Worm (Caenorhabditis elegans) whole organism, L1 larva: ENCODE data around the gene lipl-3.

Source experiments
- ceh-90 ChIP-seq: sonication (generic microtip); optimal IDR thresholded peaks from 2 replicates; lab custom pipeline; 2016; ENCODE audit warnings: missing genetic modification characterization, missing compliant biosample characterization
- lin-15B ChIP-seq: fragments of 150-350 bp; sonication (generic microtip); optimal IDR thresholded peaks from 3 replicates; lab custom pipeline; 2014; ENCODE audit warnings: missing biosample characterization, missing genetic modification characterization
- lin-35 ChIP-seq, 2 experiments: fragments of 150-350 bp; optimal IDR thresholded peaks; 2 replicates each; lab custom pipeline; 2014; ENCODE audit warnings: missing biosample characterization in 2 of 2, missing genetic modification characterization in 2 of 2, missing genetic modification reagents in 2 of 2
- skn-1 ChIP-seq: fragments of 150-350 bp; optimal IDR thresholded peaks from 2 replicates; lab custom pipeline; 2014; ENCODE audit warnings: missing biosample characterization, missing genetic modification characterization
- sox-4 ChIP-seq: sonication (generic microtip); optimal IDR thresholded peaks from 2 replicates; lab custom pipeline; 2016; ENCODE audit warnings: missing genetic modification characterization, missing compliant biosample characterization
- zip-4 ChIP-seq: fragments of 200-800 bp; sonication (Bioruptor generic); optimal IDR thresholded peaks from 2 replicates; lab custom pipeline; 2018; ENCODE audit warnings: mild to moderate bottlenecking, missing genetic modification characterization, moderate library complexity, missing compliant biosample characterization

ce11 chrV:494284-494683 is 29.7 kb downstream of the lipl-3 start, which contains the start of gene nhr-131:
- TF ChIP-seq sox-4 (no peak), lin-35 (GFP tag; optimal IDR thresholded peaks at IDR 0.05; lab: Kevin White, UChicago) (peak in 1 of 2 experiments; percentile 60), ceh-90 (no peak), zip-4 (GFP tag; lab: Kevin White, UChicago) (no peak), skn-1 (tag; lab: Kevin White, UChicago) (no peak), lin-15B (tag; lab: Kevin White, UChicago) (no peak)
